Worm (Caenorhabditis elegans): ENCODE results near the gene srh-125.
"Not testable (repeated sequence)": the region's sequence is repeated elsewhere in the genome, so short reads cannot be mapped to it uniquely, and the experiment has no call there.

- TF ChIP-seq fos-1 (tag; optimal IDR thresholded peaks at IDR 0.05); ztf-11 (tag; optimal IDR thresholded peaks at IDR 0.05); mdl-1 (tag; optimal IDR thresholded peaks at IDR 0.05); nhr-12 (tag; optimal IDR thresholded peaks at IDR 0.05); ceh-82 (tag; optimal IDR thresholded peaks at IDR 0.05); nhr-25 (tag; optimal IDR thresholded peaks at IDR 0.05); egl-27 (tag; optimal IDR thresholded peaks at IDR 0.05); unc-62 (GFP tag; optimal IDR thresholded peaks at IDR 0.05); nhr-67 (tag; optimal IDR thresholded peaks at IDR 0.05); nfya-1 (tag; optimal IDR thresholded peaks at IDR 0.05; ENCODE audit: insufficient read depth): not testable (repeated sequence)
Measured at ce11 chrV:7444331-7444730, 32.3 kb downstream of the srh-125 start, which contains the start of gene nhr-141.

All from whole organism, L3 larva.